Fruit fly (Drosophila melanogaster) whole organism, embryonic: ENCODE results near the gene CG42342.
A peak's percentile ranks its signal among the peaks of the same experiment; 100 is the strongest.

Experiments used
- Atf-2 ChIP-seq: fragments of 200-800 bp; sonication (Bioruptor generic); optimal IDR thresholded peaks from 2 replicates; lab custom pipeline; 2016; ENCODE audit warnings: missing biosample characterization, missing genetic modification characterization
- CG10565 ChIP-seq: fragments of 200-800 bp; sonication (Bioruptor generic); optimal IDR thresholded peaks from 3 replicates; lab custom pipeline; 2016; ENCODE audit warnings: missing biosample characterization, mild to moderate bottlenecking, missing genetic modification characterization
- CG10959 ChIP-seq: fragments of 200-800 bp; sonication (Bioruptor generic); IDR thresholded peaks from 2 replicates; pipeline ENCODE4 v1.3.6; 2022; ENCODE audit warnings: missing biosample characterization, missing genetic modification characterization
- CG11085 ChIP-seq: fragments of 200-800 bp; sonication (Bioruptor generic); IDR thresholded peaks from 2 replicates; pipeline ENCODE4 v1.3.6; 2022; ENCODE audit warnings: missing biosample characterization, missing genetic modification characterization
- CG11560 ChIP-seq: fragments of 200-800 bp; sonication (Bioruptor generic); IDR thresholded peaks from 3 replicates; pipeline ENCODE4 v1.3.6; 2022; ENCODE audit warnings: missing biosample characterization, missing genetic modification characterization
- CG12104 ChIP-seq: fragments of 200-800 bp; sonication (Bioruptor generic); optimal IDR thresholded peaks from 3 replicates; lab custom pipeline; 2016; ENCODE audit warnings: missing biosample characterization, missing genetic modification characterization
- CG12219 ChIP-seq: fragments of 200-800 bp; sonication (Bioruptor generic); optimal IDR thresholded peaks from 3 replicates; lab custom pipeline; 2018; ENCODE audit warnings: missing biosample characterization, mild to moderate bottlenecking, missing genetic modification characterization
- CG12299 ChIP-seq: fragments of 200-800 bp; sonication (Bioruptor generic); optimal IDR thresholded peaks from 2 replicates; lab custom pipeline; 2018; ENCODE audit warnings: missing biosample characterization, mild to moderate bottlenecking, missing genetic modification characterization
- CG14441 ChIP-seq: fragments of 200-800 bp; sonication (Bioruptor generic); IDR thresholded peaks from 2 replicates; pipeline ENCODE4 v1.3.6; 2022; ENCODE audit warnings: missing biosample characterization, missing genetic modification characterization
- CG14667 ChIP-seq: fragments of 200-800 bp; sonication (Bioruptor generic); IDR thresholded peaks from 2 replicates; pipeline ENCODE4 v1.3.6; 2022; ENCODE audit warnings: missing biosample characterization, missing genetic modification characterization
- CG14710 ChIP-seq: fragments of 200-800 bp; sonication (Bioruptor generic); optimal IDR thresholded peaks from 3 replicates; lab custom pipeline; 2019; ENCODE audit warnings: missing biosample characterization, mild to moderate bottlenecking, missing genetic modification characterization, moderate library complexity
- CG15073 ChIP-seq: fragments of 200-800 bp; sonication (Bioruptor generic); optimal IDR thresholded peaks from 2 replicates; lab custom pipeline; 2016; ENCODE audit warnings: missing biosample characterization, missing genetic modification characterization
- CG17361 ChIP-seq: fragments of 200-800 bp; sonication (Bioruptor generic); IDR thresholded peaks from 3 replicates; pipeline ENCODE4 v1.3.6; 2022; ENCODE audit warnings: missing biosample characterization, missing genetic modification characterization
- CG2712 ChIP-seq: fragments of 200-800 bp; optimal IDR thresholded peaks from 3 replicates; lab custom pipeline; 2019; ENCODE audit warnings: missing biosample characterization, mild to moderate bottlenecking, missing genetic modification characterization, moderate library complexity
- CG30020 ChIP-seq: fragments of 200-800 bp; optimal IDR thresholded peaks from 2 replicates; lab custom pipeline; 2019; ENCODE audit warnings: missing biosample characterization, mild to moderate bottlenecking, missing genetic modification characterization, moderate library complexity
- CG31224 ChIP-seq: fragments of 200-800 bp; sonication (Bioruptor generic); IDR thresholded peaks from 2 replicates; pipeline ENCODE4 v1.3.6; 2022; ENCODE audit warnings: missing biosample characterization, missing genetic modification characterization
- CG3281 ChIP-seq: fragments of 200-800 bp; sonication (Bioruptor generic); optimal IDR thresholded peaks from 3 replicates; lab custom pipeline; 2017; ENCODE audit warnings: missing biosample characterization, mild to moderate bottlenecking, missing genetic modification characterization
- CG34224 ChIP-seq: fragments of 200-800 bp; sonication (Bioruptor generic); IDR thresholded peaks from 3 replicates; pipeline ENCODE4 v1.3.6; 2022; ENCODE audit warnings: missing biosample characterization, missing genetic modification characterization; ENCODE audit not compliant: partially characterized antibody
- CG43689 ChIP-seq: fragments of 200-800 bp; sonication (Bioruptor generic); IDR thresholded peaks from 2 replicates; pipeline ENCODE4 v1.3.6; 2022; ENCODE audit warnings: missing biosample characterization, missing genetic modification characterization
- CG5953 ChIP-seq: fragments of 200-800 bp; sonication (Bioruptor generic); IDR thresholded peaks from 2 replicates; pipeline ENCODE4 v1.3.6; 2022; ENCODE audit warnings: missing biosample characterization, missing genetic modification characterization
- CG8359 ChIP-seq: fragments of 200-800 bp; sonication (Bioruptor generic); optimal IDR thresholded peaks from 2 replicates; lab custom pipeline; 2017; ENCODE audit warnings: missing biosample characterization, mild to moderate bottlenecking, missing genetic modification characterization, borderline replicate concordance
- CG8388 ChIP-seq: fragments of 200-800 bp; sonication (Bioruptor generic); optimal IDR thresholded peaks from 2 replicates; lab custom pipeline; 2019; ENCODE audit warnings: missing biosample characterization, mild to moderate bottlenecking, missing genetic modification characterization, moderate library complexity
- CG8478 ChIP-seq: fragments of >200 bp; optimal IDR thresholded peaks from 2 replicates; lab custom pipeline; 2018
- Deaf1 ChIP-seq: fragments of 200-800 bp; optimal IDR thresholded peaks from 3 replicates; lab custom pipeline; 2019; ENCODE audit warnings: missing biosample characterization, mild to moderate bottlenecking, missing genetic modification characterization, moderate library complexity
- Dll ChIP-seq: fragments of 200-800 bp; sonication (Bioruptor generic); IDR thresholded peaks from 4 replicates; pipeline ENCODE4 v1.3.6; 2022; ENCODE audit warnings: missing biosample characterization, missing genetic modification characterization; ENCODE audit not compliant: partially characterized antibody
- Dp ChIP-seq: fragments of 200-800 bp; sonication (Bioruptor generic); optimal IDR thresholded peaks from 2 replicates; lab custom pipeline; 2018; ENCODE audit warnings: missing biosample characterization, mild to moderate bottlenecking, missing genetic modification characterization, moderate library complexity
- H15 ChIP-seq: fragments of 200-800 bp; sonication (Bioruptor generic); IDR thresholded peaks from 3 replicates; pipeline ENCODE4 v1.3.6; 2022; ENCODE audit warnings: missing biosample characterization, missing genetic modification characterization
- HLH54F ChIP-seq: fragments of 200-800 bp; sonication (Bioruptor generic); optimal IDR thresholded peaks from 3 replicates; lab custom pipeline; 2016; ENCODE audit warnings: missing biosample characterization, missing genetic modification characterization
- Hr78 ChIP-seq, 2 experiments: fragments of 200-800 bp in 1 of 2; fragments of >200 bp in 1 of 2; sonication (Bioruptor generic) in 1 of 2; optimal IDR thresholded peaks; 2 replicates each; lab custom pipeline; 2017 to 2019; ENCODE audit warnings: missing biosample characterization in 2 of 2, missing genetic modification characterization in 2 of 2, mild to moderate bottlenecking in 1 of 2, moderate library complexity in 1 of 2
- Mrtf ChIP-seq: fragments of 200-800 bp; sonication (Bioruptor generic); IDR thresholded peaks from 3 replicates; pipeline ENCODE4 v1.3.6; 2022; ENCODE audit warnings: missing biosample characterization, missing genetic modification characterization
- Neu2 ChIP-seq: fragments of 200-800 bp; sonication (Bioruptor generic); optimal IDR thresholded peaks from 3 replicates; lab custom pipeline; 2016; ENCODE audit warnings: missing biosample characterization, missing genetic modification characterization, borderline replicate concordance
- ara ChIP-seq: fragments of 200-800 bp; sonication (Bioruptor generic); IDR thresholded peaks from 2 replicates; pipeline ENCODE4 v1.3.6; 2022; ENCODE audit warnings: missing biosample characterization, missing genetic modification characterization
- az2 ChIP-seq: fragments of 200-800 bp; sonication (Bioruptor generic); optimal IDR thresholded peaks from 3 replicates; lab custom pipeline; 2016; ENCODE audit warnings: missing biosample characterization, missing genetic modification characterization
- bowl ChIP-seq: fragments of 200-800 bp; sonication (Bioruptor generic); IDR thresholded peaks from 2 replicates; pipeline ENCODE4 v1.3.6; 2022; ENCODE audit warnings: missing biosample characterization, missing genetic modification characterization
- croc ChIP-seq: fragments of 200-800 bp; sonication (Bioruptor generic); conservative IDR thresholded peaks from 3 replicates; pipeline ENCODE4 v1.3.6; 2022; ENCODE audit warnings: missing biosample characterization, missing genetic modification characterization
- ewg ChIP-seq: fragments of 200-800 bp; sonication (Bioruptor generic); optimal IDR thresholded peaks from 3 replicates; lab custom pipeline; 2017; ENCODE audit warnings: mild to moderate bottlenecking, missing biosample characterization, missing genetic modification reagents, missing genetic modification characterization
- exex ChIP-seq: fragments of 200-800 bp; sonication (Bioruptor generic); optimal IDR thresholded peaks from 4 replicates; lab custom pipeline; 2018; ENCODE audit warnings: missing biosample characterization, mild to moderate bottlenecking, missing genetic modification characterization, moderate library complexity
- eyg ChIP-seq: fragments of 200-800 bp; sonication (Bioruptor generic); optimal IDR thresholded peaks from 3 replicates; lab custom pipeline; 2016; ENCODE audit warnings: missing biosample characterization, missing genetic modification characterization
- gce ChIP-seq: fragments of 200-800 bp; sonication (Bioruptor generic); IDR thresholded peaks from 3 replicates; pipeline ENCODE4 v1.3.6; 2022; ENCODE audit warnings: missing biosample characterization, missing genetic modification characterization
- gcm ChIP-seq: fragments of 200-800 bp; sonication (Bioruptor generic); optimal IDR thresholded peaks from 2 replicates; lab custom pipeline; 2019; ENCODE audit warnings: missing biosample characterization, mild to moderate bottlenecking, missing genetic modification characterization, moderate library complexity
- gcm2 ChIP-seq: fragments of 200-800 bp; sonication (Bioruptor generic); optimal IDR thresholded peaks from 2 replicates; lab custom pipeline; 2016; ENCODE audit warnings: missing biosample characterization, missing genetic modification characterization
- grn ChIP-seq: fragments of 200-800 bp; sonication (Bioruptor generic); optimal IDR thresholded peaks from 3 replicates; lab custom pipeline; 2017; ENCODE audit warnings: missing biosample characterization, missing genetic modification characterization
- gro ChIP-seq: fragments of 200-800 bp; sonication (Bioruptor generic); optimal IDR thresholded peaks from 2 replicates; lab custom pipeline; 2016; ENCODE audit warnings: missing biosample characterization, missing genetic modification characterization
- hth ChIP-seq: fragments of >200 bp; optimal IDR thresholded peaks from 2 replicates; lab custom pipeline; 2017; ENCODE audit warnings: inconsistent platforms
- lmd ChIP-seq: fragments of 200-800 bp; sonication (Bioruptor generic); IDR thresholded peaks from 2 replicates; pipeline ENCODE4 v1.3.6; 2022; ENCODE audit warnings: missing biosample characterization, missing genetic modification characterization
- pita ChIP-seq: fragments of 200-800 bp; sonication (Bioruptor generic); optimal IDR thresholded peaks from 2 replicates; lab custom pipeline; 2017; ENCODE audit warnings: missing biosample characterization, mild to moderate bottlenecking, missing genetic modification characterization
- run ChIP-seq: fragments of 200-800 bp; sonication (Bioruptor generic); optimal IDR thresholded peaks from 3 replicates; lab custom pipeline; 2018; ENCODE audit warnings: missing biosample characterization, mild to moderate bottlenecking, missing genetic modification characterization
- sisA ChIP-seq: fragments of 200-800 bp; sonication (Bioruptor generic); IDR thresholded peaks from 2 replicates; pipeline ENCODE4 v1.3.6; 2022; ENCODE audit warnings: missing biosample characterization, missing genetic modification characterization
- tna ChIP-seq: fragments of 200-800 bp; sonication (Bioruptor generic); IDR thresholded peaks from 2 replicates; pipeline ENCODE4 v1.3.6; 2022; ENCODE audit warnings: missing biosample characterization, missing genetic modification characterization; ENCODE audit not compliant: partially characterized antibody
- ttk ChIP-seq: fragments of 200-800 bp; sonication (Bioruptor generic); IDR thresholded peaks from 2 replicates; pipeline ENCODE4 v2.1.2; 2022; ENCODE audit warnings: missing biosample characterization, missing genetic modification characterization
- twi ChIP-seq: fragments of 200-800 bp; optimal IDR thresholded peaks from 2 replicates; lab custom pipeline; 2019; ENCODE audit warnings: missing biosample characterization, mild to moderate bottlenecking, missing genetic modification characterization, moderate library complexity
- z ChIP-seq: fragments of 200-800 bp; sonication (Bioruptor generic); IDR thresholded peaks from 3 replicates; pipeline ENCODE4 v1.3.6; 2022; ENCODE audit warnings: missing biosample characterization, missing genetic modification characterization

Gene CG42342

dm6 chr3R:16524178-16524577 lies 21.6 kb downstream of the CG42342 start (continued):
- TF ChIP-seq Mrtf (GFP tag; lab: Robert Waterston, UW) (peak; percentile 55; the same call in 2 of the 3 replicates), CG11085 (GFP tag; lab: Robert Waterston, UW) (no peak), CG12104 (GFP tag; lab: Kevin White, UChicago) (peak; percentile 62), CG14441 (GFP tag; lab: Robert Waterston, UW) (peak; percentile 54; the same call in 1 of the 2 replicates), CG17361 (GFP tag; lab: Robert Waterston, UW) (peak; percentile 88), Atf-2 (no peak), Neu2 (GFP tag; lab: Kevin White, UChicago) (no peak), exex (peak; percentile 5), CG2712 (peak; percentile 92), lmd (GFP tag; lab: Robert Waterston, UW) (peak; percentile 73), CG30020 (peak; percentile 26), bowl (GFP tag; lab: Robert Waterston, UW) (peak; percentile 11; the same call in 1 of the 2 replicates), CG5953 (GFP tag; lab: Robert Waterston, UW) (peak; percentile 86), run (tag; lab: Kevin White, UChicago) (peak; percentile 13), CG43689 (GFP tag; lab: Robert Waterston, UW) (0 out of 2 replicates have a peak, but pooled peaks have one; percentile 41), HLH54F (GFP tag; lab: Kevin White, UChicago) (no peak), croc (GFP tag; lab: Robert Waterston, UW) (peak; percentile 80), ewg (GFP tag; lab: Kevin White, UChicago) (no peak), Dp (GFP tag; lab: Kevin White, UChicago) (no peak), hth (lab: Kevin White, UChicago) (no peak), ara (GFP tag; lab: Robert Waterston, UW) (peak; percentile 91), CG14710 (tag; lab: Kevin White, UChicago) (peak; percentile 95), az2 (GFP tag; lab: Kevin White, UChicago) (peak; percentile 44), Deaf1 (peak; percentile 55), gce (GFP tag; lab: Robert Waterston, UW) (peak; percentile 81), CG34224 (GFP tag; lab: Robert Waterston, UW) (no peak), CG8388 (GFP tag; lab: Kevin White, UChicago) (peak; percentile 83), sisA (GFP tag; lab: Robert Waterston, UW) (peak; percentile 95), eyg (GFP tag; lab: Kevin White, UChicago) (peak; percentile 21), CG8478 (no peak), CG11560 (tag; lab: Robert Waterston, UW) (0 out of 3 replicates have a peak, but pooled peaks have one; percentile 19), CG10959 (GFP tag; lab: Robert Waterston, UW) (peak; percentile 59), CG12219 (GFP tag; lab: Kevin White, UChicago) (no peak), twi (no peak), Dll (GFP tag; lab: Robert Waterston, UW) (no peak), Hr78 (GFP tag; optimal IDR thresholded peaks at IDR 0.05; lab: Kevin White, UChicago) (no peak), gcm2 (GFP tag; lab: Kevin White, UChicago) (no peak), gro (GFP tag; lab: Kevin White, UChicago) (no peak), gcm (GFP tag; lab: Kevin White, UChicago) (peak; percentile 69), CG3281 (GFP tag; lab: Kevin White, UChicago) (no peak), ttk (GFP tag; lab: Robert Waterston, UW) (peak; percentile 83), pita (no peak), z (GFP tag; lab: Robert Waterston, UW) (no peak), CG15073 (no peak), tna (GFP tag; lab: Robert Waterston, UW) (no peak), CG10565 (GFP tag; lab: Kevin White, UChicago) (no peak), CG14667 (GFP tag; lab: Robert Waterston, UW) (peak; percentile 52; the same call in 1 of the 2 replicates), CG31224 (GFP tag; lab: Robert Waterston, UW) (no peak), CG8359 (GFP tag; lab: Kevin White, UChicago) (peak; percentile 64), grn (no peak), CG12299 (tag; lab: Kevin White, UChicago) (peak; percentile 26), H15 (GFP tag; lab: Robert Waterston, UW) (peak; percentile 64; the same call in 2 of the 3 replicates)
